Worm (Caenorhabditis elegans) whole organism, L1 larva: ENCODE results near the gene ttbk-7.

Source experiments
- ama-1 ChIP-seq: fragments of 150-350 bp; optimal IDR thresholded peaks from 2 replicates; lab custom pipeline; 2014
- fos-1 ChIP-seq: fragments of 150-350 bp; optimal IDR thresholded peaks from 2 replicates; lab custom pipeline; 2014; ENCODE audit warnings: missing biosample characterization, missing genetic modification characterization
- lin-15B ChIP-seq: fragments of 150-350 bp; sonication (generic microtip); optimal IDR thresholded peaks from 3 replicates; lab custom pipeline; 2014; ENCODE audit warnings: missing biosample characterization, missing genetic modification characterization
- nhr-237 ChIP-seq: fragments of 150-350 bp; optimal IDR thresholded peaks from 2 replicates; lab custom pipeline; 2014; ENCODE audit warnings: missing biosample characterization, missing genetic modification characterization
- nhr-47 ChIP-seq: sonication (generic microtip); optimal IDR thresholded peaks from 2 replicates; lab custom pipeline; 2016; ENCODE audit warnings: mild to moderate bottlenecking, missing genetic modification characterization, moderate library complexity, missing compliant biosample characterization
- nhr-76 ChIP-seq: sonication (generic microtip); optimal IDR thresholded peaks from 2 replicates; lab custom pipeline; 2017; ENCODE audit warnings: missing biosample characterization, missing genetic modification characterization
- ztf-4 ChIP-seq: fragments of 150-350 bp; optimal IDR thresholded peaks from 2 replicates; lab custom pipeline; 2014; ENCODE audit warnings: missing biosample characterization, missing genetic modification characterization

ce11 chrV:12944775-12945174 is 49.1 kb upstream of the ttbk-7 start, which contains the start of gene grl-2:
- TF ChIP-seq nhr-47 (tag; lab: Kevin White, UChicago) (no peak), lin-15B (tag; lab: Kevin White, UChicago) (no peak), ztf-4 (no peak), nhr-237 (no peak), ama-1 (no peak), fos-1 (tag; lab: Kevin White, UChicago) (no peak), nhr-76 (tag; lab: Kevin White, UChicago) (no peak)
